Worm (Caenorhabditis elegans): ENCODE data around the gene Y57A10A.27.

- TF ChIP-seq W03F9.2 (tag; optimal IDR thresholded peaks at IDR 0.05), result no peak
- TF ChIP-seq him-1 (tag; optimal IDR thresholded peaks at IDR 0.05), result no peak
- no peak for TF ChIP-seq dao-5 (tag; optimal IDR thresholded peaks at IDR 0.05)
Measured at ce11 chrII:12239449-12239848, 35.4 kb downstream of the Y57A10A.27 start.
